Worm (Caenorhabditis elegans) whole organism, midembryonic: ENCODE results near the gene srlf-13.

Experiments
- T22C8.4 ChIP-seq: fragments of 200-800 bp; sonication (Bioruptor generic); IDR thresholded peaks from 2 replicates; pipeline ENCODE4 v1.3.6; 2022; ENCODE audit warnings: missing genetic modification characterization, missing compliant biosample characterization
- cog-1 ChIP-seq: sonication (generic microtip); optimal IDR thresholded peaks from 2 replicates; lab custom pipeline; 2016; ENCODE audit warnings: missing genetic modification characterization, missing compliant biosample characterization
- flt-1 ChIP-seq: fragments of 200-800 bp; sonication (Bioruptor generic); IDR thresholded peaks from 2 replicates; pipeline ENCODE4 v1.3.6; 2022; ENCODE audit warnings: missing genetic modification characterization, missing compliant biosample characterization
- ztf-23 ChIP-seq: fragments of 200-800 bp; sonication (Bioruptor generic); IDR thresholded peaks from 2 replicates; pipeline ENCODE4 v1.3.6; 2022; ENCODE audit warnings: missing genetic modification reagents, missing genetic modification characterization, missing compliant biosample characterization

DNA sequence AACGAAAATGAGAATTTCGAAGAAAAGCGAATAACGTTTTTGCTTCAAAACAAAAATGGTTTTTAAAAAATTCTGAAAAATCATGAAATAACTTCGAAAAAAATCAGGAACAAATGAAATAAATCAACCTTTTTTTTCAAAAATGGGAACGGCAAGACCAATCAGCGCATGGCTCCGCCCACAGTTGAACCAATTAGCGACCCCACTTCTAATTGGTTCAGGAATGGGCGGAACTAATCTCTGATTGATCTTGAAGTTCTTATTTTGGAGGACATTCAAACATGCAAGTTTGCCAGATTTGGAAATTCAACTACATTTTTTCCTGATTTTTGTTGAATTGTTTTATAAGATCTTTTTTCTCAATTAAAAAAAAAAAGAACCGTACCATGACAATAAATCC, 40.5 kb downstream of the srlf-13 start:
- TF ChIP-seq flt-1 (GFP tag; lab: Robert Waterston, UW) (no peak), ztf-23 (GFP tag; lab: Robert Waterston, UW) (no peak), T22C8.4 (GFP tag; lab: Robert Waterston, UW) (no peak), cog-1 (tag; lab: Kevin White, UChicago) (no peak)
